Fruit fly (Drosophila melanogaster): Measurements from ENCODE around the gene Egfrap.

Gene Egfrap

DNA sequence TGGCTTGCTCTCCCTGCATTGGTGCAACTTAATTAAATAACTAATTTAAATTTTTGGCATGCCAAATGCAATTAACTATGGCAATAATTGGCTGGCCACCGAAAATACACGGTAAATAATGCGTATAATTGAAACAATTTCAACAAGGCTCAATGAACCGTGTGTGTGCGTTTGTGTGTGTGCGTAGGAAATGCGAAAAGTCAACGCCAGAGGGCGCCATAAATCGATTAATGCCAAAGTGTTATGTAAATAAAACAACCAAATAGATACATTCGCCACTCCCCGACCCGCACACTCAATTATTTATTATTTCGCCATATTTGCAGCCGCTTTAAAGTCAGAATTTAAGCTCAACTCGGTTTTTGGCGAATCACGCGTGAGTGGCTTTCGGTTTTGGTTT, 6.7 kb upstream of the Egfrap start:
- no peak for TF ChIP-seq kay (GFP tag; ENCODE audit: borderline replicate concordance)
- TF ChIP-seq CG7101 (tag; optimal IDR thresholded peaks at IDR 0.05): no peak
- no peak for TF ChIP-seq tj (GFP tag; optimal IDR thresholded peaks at IDR 0.05)
- TF ChIP-seq cic (GFP tag; optimal IDR thresholded peaks at IDR 0.05): no peak
- TF ChIP-seq cnc (optimal IDR thresholded peaks at IDR 0.05): no peak
- TF ChIP-seq CG1620 (GFP tag; optimal IDR thresholded peaks at IDR 0.05): no peak
- TF ChIP-seq CG5204 (GFP tag; optimal IDR thresholded peaks at IDR 0.05): no peak
- no peak for TF ChIP-seq CG7045 (GFP tag; optimal IDR thresholded peaks at IDR 0.05)
- TF ChIP-seq CG11617 (GFP tag; optimal IDR thresholded peaks at IDR 0.05): no peak
- no peak for TF ChIP-seq Mnt (GFP tag; optimal IDR thresholded peaks at IDR 0.05)
- no peak for TF ChIP-seq toe (GFP tag; optimal IDR thresholded peaks at IDR 0.05)
- TF ChIP-seq Hr96 (GFP tag; optimal IDR thresholded peaks at IDR 0.05): no peak

DNA sequence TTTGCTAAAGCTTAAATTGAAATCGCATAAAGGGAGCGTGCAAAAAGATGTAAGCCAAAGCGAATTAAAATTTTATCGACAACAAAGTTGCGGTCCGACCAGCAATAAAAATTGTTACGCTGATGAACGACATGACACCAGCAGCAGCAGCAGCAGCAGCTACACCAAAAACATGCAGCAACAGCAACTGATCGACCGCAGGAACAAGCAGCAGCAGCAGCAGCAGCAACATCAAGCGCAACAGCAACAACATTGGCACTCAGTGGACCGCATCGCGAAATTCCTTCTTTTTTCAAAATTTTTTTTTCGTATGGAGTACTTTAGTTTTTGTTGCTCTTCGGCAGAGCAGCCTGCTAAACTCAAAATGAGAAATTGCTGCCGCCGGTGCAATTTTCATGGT, 4.5 kb upstream of the Egfrap start:
- TF ChIP-seq CG33017 (tag; optimal IDR thresholded peaks at IDR 0.05) (no peak), ovo (GFP tag; optimal IDR thresholded peaks at IDR 0.05) (no peak), CG1620 (GFP tag; optimal IDR thresholded peaks at IDR 0.05) (no peak), CG7045 (GFP tag; optimal IDR thresholded peaks at IDR 0.05) (no peak), CG7101 (tag; optimal IDR thresholded peaks at IDR 0.05) (no peak), Hr96 (GFP tag; optimal IDR thresholded peaks at IDR 0.05) (no peak), CG5204 (GFP tag; optimal IDR thresholded peaks at IDR 0.05) (no peak), toe (GFP tag; optimal IDR thresholded peaks at IDR 0.05) (no peak), Crg-1 (GFP tag; optimal IDR thresholded peaks at IDR 0.05) (no peak), bab1 (GFP tag; optimal IDR thresholded peaks at IDR 0.05) (no peak), CG14711 (tag; optimal IDR thresholded peaks at IDR 0.05) (no peak), CG11617 (GFP tag; optimal IDR thresholded peaks at IDR 0.05) (no peak), tj (GFP tag; optimal IDR thresholded peaks at IDR 0.05) (no peak), cic (GFP tag; optimal IDR thresholded peaks at IDR 0.05) (no peak), kay (GFP tag; ENCODE audit: borderline replicate concordance) (no peak), Clk (GFP tag; optimal IDR thresholded peaks at IDR 0.05) (no peak)

DNA sequence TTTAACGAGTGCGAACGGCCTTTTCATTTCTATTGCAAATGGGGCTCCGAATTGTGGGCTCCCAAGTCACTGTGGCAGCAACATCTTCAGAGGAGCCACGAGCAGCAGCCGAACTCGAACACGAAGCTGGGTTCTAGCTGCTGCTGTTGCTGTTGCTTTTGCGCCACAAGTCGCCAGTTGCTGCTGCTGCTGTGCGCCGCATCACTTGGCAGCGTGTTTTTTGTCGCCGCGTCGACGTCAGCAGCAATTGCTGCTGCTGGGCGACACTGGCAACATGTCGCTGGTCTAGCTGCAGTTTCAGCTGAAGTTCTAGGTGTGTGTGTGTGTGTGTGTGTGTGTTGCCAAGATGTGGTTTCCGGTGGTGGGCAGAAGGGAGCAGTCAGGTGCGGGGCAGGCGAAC, 2.1 kb upstream of the Egfrap start:
- TF ChIP-seq toe (GFP tag; optimal IDR thresholded peaks at IDR 0.05) (no peak), pad (GFP tag; optimal IDR thresholded peaks at IDR 0.05) (no peak), CG33017 (tag; optimal IDR thresholded peaks at IDR 0.05) (no peak), CG1620 (GFP tag; optimal IDR thresholded peaks at IDR 0.05) (no peak), CG11617 (GFP tag; optimal IDR thresholded peaks at IDR 0.05) (no peak), CG14711 (tag; optimal IDR thresholded peaks at IDR 0.05) (no peak), Crg-1 (GFP tag; optimal IDR thresholded peaks at IDR 0.05) (no peak), CG7045 (GFP tag; optimal IDR thresholded peaks at IDR 0.05) (no peak), Mnt (GFP tag; optimal IDR thresholded peaks at IDR 0.05) (no peak), CG5204 (GFP tag; optimal IDR thresholded peaks at IDR 0.05) (no peak), Clk (GFP tag; optimal IDR thresholded peaks at IDR 0.05) (no peak), ovo (GFP tag; optimal IDR thresholded peaks at IDR 0.05) (no peak), bab1 (GFP tag; optimal IDR thresholded peaks at IDR 0.05) (no peak), cic (GFP tag; optimal IDR thresholded peaks at IDR 0.05) (no peak), CG12768 (GFP tag; optimal IDR thresholded peaks at IDR 0.05) (no peak), tj (GFP tag; optimal IDR thresholded peaks at IDR 0.05) (no peak), Hr96 (GFP tag; optimal IDR thresholded peaks at IDR 0.05) (no peak)

DNA sequence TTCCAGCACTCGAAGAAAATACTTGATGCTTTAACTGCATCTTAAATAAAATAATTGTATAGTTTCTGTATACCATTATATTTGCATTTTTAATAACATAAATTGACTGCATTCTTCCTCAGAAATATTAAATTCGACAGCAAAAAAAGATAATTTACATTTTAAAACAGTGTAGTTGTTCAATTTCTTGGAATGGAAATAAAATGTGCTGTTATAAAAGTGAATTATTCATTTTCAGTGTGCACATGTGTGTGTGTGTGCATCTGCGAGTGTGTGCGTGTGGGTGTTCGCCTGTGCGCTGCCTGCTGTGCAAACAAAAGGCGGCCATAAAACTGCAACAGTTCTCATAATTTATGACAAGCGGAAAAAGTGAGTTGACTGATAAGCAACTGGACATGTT, 1.7 kb upstream of the Egfrap start:
- TF ChIP-seq cnc (optimal IDR thresholded peaks at IDR 0.05): no peak
- TF ChIP-seq Crg-1 (GFP tag; optimal IDR thresholded peaks at IDR 0.05): no peak
- no peak for TF ChIP-seq cic (GFP tag; optimal IDR thresholded peaks at IDR 0.05)
- no peak for TF ChIP-seq bab1 (GFP tag; optimal IDR thresholded peaks at IDR 0.05)
- no peak for TF ChIP-seq tj (GFP tag; optimal IDR thresholded peaks at IDR 0.05)
- TF ChIP-seq CG14711 (tag; optimal IDR thresholded peaks at IDR 0.05): no peak
- no peak for TF ChIP-seq Mnt (GFP tag; optimal IDR thresholded peaks at IDR 0.05)

DNA sequence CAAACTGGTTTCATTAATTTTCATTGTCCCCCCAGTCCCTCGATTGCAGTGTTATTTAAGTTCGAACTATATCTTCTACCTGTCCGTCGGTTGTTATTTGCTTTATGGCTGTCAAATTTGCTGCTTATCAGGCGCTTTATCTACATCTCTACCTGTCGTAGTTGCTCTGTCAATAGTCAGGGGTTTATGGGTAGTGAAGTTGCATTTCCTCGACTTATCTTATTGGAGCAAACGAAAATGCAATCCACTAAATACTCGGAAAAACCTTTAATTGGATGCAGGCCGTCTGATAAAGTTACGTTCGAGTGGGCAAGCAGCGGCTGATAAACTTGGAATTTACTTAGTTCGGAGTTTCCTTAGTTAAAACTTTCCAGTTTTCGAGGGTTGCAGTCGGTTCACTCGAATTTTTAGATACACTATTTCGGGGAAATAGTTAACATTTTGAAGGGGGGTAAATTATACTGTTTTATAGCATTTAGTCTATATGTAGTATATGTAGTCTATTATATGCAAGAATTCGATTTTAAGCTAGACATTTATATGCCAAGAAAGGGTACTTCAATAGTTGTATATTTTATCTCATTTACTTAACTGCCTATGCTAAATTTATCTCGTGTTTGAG, 3.2 kb downstream of the Egfrap start:
- TF ChIP-seq CG14711 (tag; optimal IDR thresholded peaks at IDR 0.05) (no peak), tj (GFP tag; optimal IDR thresholded peaks at IDR 0.05) (no peak), CG1620 (GFP tag; optimal IDR thresholded peaks at IDR 0.05) (no peak), Hr96 (GFP tag; optimal IDR thresholded peaks at IDR 0.05) (no peak), kay (GFP tag; ENCODE audit: borderline replicate concordance) (no peak), CG12768 (GFP tag; optimal IDR thresholded peaks at IDR 0.05) (no peak), cnc (optimal IDR thresholded peaks at IDR 0.05) (no peak), toe (GFP tag; optimal IDR thresholded peaks at IDR 0.05) (no peak), CG7045 (GFP tag; optimal IDR thresholded peaks at IDR 0.05) (no peak)

DNA sequence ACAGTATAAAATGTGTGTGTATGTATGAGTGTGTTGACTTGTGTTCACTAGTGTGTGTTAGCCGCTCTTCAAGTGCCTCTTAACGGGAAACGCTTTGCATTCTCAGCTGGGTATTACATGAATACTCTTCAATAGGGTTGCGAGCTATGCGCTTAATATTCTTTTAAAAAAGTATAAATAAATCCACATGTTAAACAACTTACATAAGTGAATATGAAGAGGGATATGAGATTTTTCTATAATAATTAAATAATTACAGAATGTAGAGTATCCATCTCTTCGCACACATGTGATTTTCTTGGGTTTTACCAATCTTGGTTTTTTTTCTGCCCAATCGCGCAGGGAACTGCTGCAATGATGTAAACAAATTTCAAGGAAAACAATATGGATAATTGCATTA, 4.9 kb downstream of the Egfrap start:
- no peak for TF ChIP-seq CG7045 (GFP tag; optimal IDR thresholded peaks at IDR 0.05)
- TF ChIP-seq pad (GFP tag; optimal IDR thresholded peaks at IDR 0.05): no peak
- no peak for TF ChIP-seq Clk (GFP tag; optimal IDR thresholded peaks at IDR 0.05)
- no peak for TF ChIP-seq CG7101 (tag; optimal IDR thresholded peaks at IDR 0.05)
- TF ChIP-seq cnc (optimal IDR thresholded peaks at IDR 0.05): no peak
- no peak for TF ChIP-seq CG12768 (GFP tag; optimal IDR thresholded peaks at IDR 0.05)
- TF ChIP-seq bab1 (GFP tag; optimal IDR thresholded peaks at IDR 0.05): no peak
- no peak for TF ChIP-seq kay (GFP tag; ENCODE audit: borderline replicate concordance)
- TF ChIP-seq CG11617 (GFP tag; optimal IDR thresholded peaks at IDR 0.05): no peak
- no peak for TF ChIP-seq cic (GFP tag; optimal IDR thresholded peaks at IDR 0.05)
- no peak for TF ChIP-seq CG14711 (tag; optimal IDR thresholded peaks at IDR 0.05)
- no peak for TF ChIP-seq Hr96 (GFP tag; optimal IDR thresholded peaks at IDR 0.05)
- no peak for TF ChIP-seq tj (GFP tag; optimal IDR thresholded peaks at IDR 0.05)
- no peak for TF ChIP-seq CG5204 (GFP tag; optimal IDR thresholded peaks at IDR 0.05)
- no peak for TF ChIP-seq CG1620 (GFP tag; optimal IDR thresholded peaks at IDR 0.05)
- TF ChIP-seq ovo (GFP tag; optimal IDR thresholded peaks at IDR 0.05): no peak
- TF ChIP-seq Crg-1 (GFP tag; optimal IDR thresholded peaks at IDR 0.05): no peak
- TF ChIP-seq CG33017 (tag; optimal IDR thresholded peaks at IDR 0.05): no peak
